Fruit fly (Drosophila melanogaster) S2 (cell line): ENCODE data around the gene Rh4.

Experiments used
- CG8478 ChIP-seq: fragments of >200 bp; optimal IDR thresholded peaks from 2 replicates; lab custom pipeline; 2018
- CTCF ChIP-seq, 2 experiments: fragments of >200 bp; optimal IDR thresholded peaks; 2 replicates each; lab custom pipeline; 2018

DNA sequence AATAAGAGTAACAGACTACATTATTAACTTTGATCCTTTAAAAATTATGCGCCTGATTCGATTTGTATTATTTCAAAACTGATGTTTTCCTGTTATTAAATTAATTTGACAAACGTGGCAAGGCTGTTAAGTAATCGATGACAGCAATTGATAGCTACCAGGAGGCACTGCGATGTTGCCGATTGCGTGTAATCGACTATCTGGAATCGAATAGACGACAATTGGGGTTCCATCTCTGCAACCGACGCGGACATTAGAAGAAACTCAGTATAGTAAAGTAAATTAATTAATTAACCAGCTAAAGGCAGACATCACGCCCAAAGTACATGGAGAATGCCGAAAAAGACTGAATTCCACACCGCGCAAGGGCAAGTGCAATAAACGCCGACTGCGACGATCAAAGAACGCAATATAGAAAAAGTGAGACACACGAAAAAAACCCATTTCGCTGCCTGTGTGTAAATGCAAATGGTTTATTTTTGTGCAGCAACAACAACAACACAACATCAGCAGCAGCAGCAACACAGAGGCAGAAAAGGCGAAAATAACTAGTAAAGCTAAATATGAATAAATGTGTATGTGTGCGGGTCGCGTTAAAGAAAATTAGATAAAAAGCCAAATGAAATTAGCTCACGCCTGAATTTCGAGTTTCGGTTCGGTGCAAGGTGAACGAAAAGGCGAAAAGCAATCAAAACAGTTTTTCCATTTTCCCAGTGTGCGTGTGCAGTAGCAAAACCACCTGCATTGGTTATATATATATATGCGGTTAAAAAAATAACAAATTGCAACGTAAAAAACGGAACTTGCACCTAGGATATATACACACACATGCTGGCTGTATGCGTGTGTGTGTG is 8.6 kb downstream of the Rh4 start, which contains the start of gene sina:
- peak; percentile 11 to 28 for TF ChIP-seq CTCF (optimal IDR thresholded peaks at IDR 0.05; lab: Kevin White, UChicago)
- no peak for TF ChIP-seq CG8478
